Fruit fly (Drosophila melanogaster) whole organism, adult: ENCODE data around the gene Glut1.

Source experiments
- CG11617 ChIP-seq: fragments of 200-800 bp; sonication (Bioruptor generic); optimal IDR thresholded peaks from 2 replicates; lab custom pipeline; 2017; ENCODE audit warnings: mild to moderate bottlenecking, missing biosample characterization, missing genetic modification reagents, missing genetic modification characterization
- CG12768 ChIP-seq: fragments of 200-800 bp; sonication (Bioruptor generic); optimal IDR thresholded peaks from 2 replicates; lab custom pipeline; 2017; ENCODE audit warnings: missing biosample characterization, missing genetic modification characterization, mild to moderate bottlenecking, moderate library complexity, missing genetic modification reagents
- CG14711 ChIP-seq: fragments of 200-800 bp; sonication (Bioruptor generic); optimal IDR thresholded peaks from 2 replicates; lab custom pipeline; 2018; ENCODE audit warnings: missing biosample characterization, mild to moderate bottlenecking, missing genetic modification characterization, moderate library complexity
- CG1620 ChIP-seq: fragments of 200-800 bp; sonication (Bioruptor generic); optimal IDR thresholded peaks from 2 replicates; lab custom pipeline; 2016; ENCODE audit warnings: missing biosample characterization, missing genetic modification characterization
- CG33017 ChIP-seq: fragments of 200-800 bp; sonication (Bioruptor generic); optimal IDR thresholded peaks from 2 replicates; lab custom pipeline; 2018; ENCODE audit warnings: missing biosample characterization, mild to moderate bottlenecking, missing genetic modification characterization, moderate library complexity
- CG5204 ChIP-seq: fragments of 200-800 bp; sonication (Bioruptor generic); optimal IDR thresholded peaks from 2 replicates; lab custom pipeline; 2016; ENCODE audit warnings: missing biosample characterization, missing genetic modification characterization
- CG7045 ChIP-seq: fragments of 200-800 bp; sonication (Bioruptor generic); optimal IDR thresholded peaks from 2 replicates; lab custom pipeline; 2017; ENCODE audit warnings: missing biosample characterization, mild to moderate bottlenecking, missing genetic modification characterization
- CG7101 ChIP-seq: fragments of 200-800 bp; sonication (Bioruptor generic); optimal IDR thresholded peaks from 2 replicates; lab custom pipeline; 2018; ENCODE audit warnings: missing biosample characterization, mild to moderate bottlenecking, missing genetic modification characterization, moderate library complexity
- Clk ChIP-seq: fragments of 200-800 bp; sonication (Bioruptor generic); optimal IDR thresholded peaks from 2 replicates; lab custom pipeline; 2017; ENCODE audit warnings: missing biosample characterization, missing genetic modification characterization
- Crg-1 ChIP-seq: fragments of 200-800 bp; sonication (Bioruptor generic); optimal IDR thresholded peaks from 2 replicates; lab custom pipeline; 2016; ENCODE audit warnings: missing biosample characterization, missing genetic modification characterization
- Hr96 ChIP-seq: fragments of 200-800 bp; sonication (Bioruptor generic); optimal IDR thresholded peaks from 2 replicates; lab custom pipeline; 2016; ENCODE audit warnings: missing biosample characterization, missing genetic modification characterization
- Mnt ChIP-seq: fragments of 200-800 bp; sonication (Bioruptor generic); optimal IDR thresholded peaks from 2 replicates; lab custom pipeline; 2016; ENCODE audit warnings: missing biosample characterization, mild to moderate bottlenecking, missing genetic modification characterization
- bab1 ChIP-seq: fragments of 200-800 bp; sonication (Bioruptor generic); optimal IDR thresholded peaks from 3 replicates; lab custom pipeline; 2019; ENCODE audit warnings: missing biosample characterization, mild to moderate bottlenecking, missing genetic modification characterization, moderate library complexity
- cic ChIP-seq: fragments of 200-800 bp; sonication (Bioruptor generic); optimal IDR thresholded peaks from 2 replicates; lab custom pipeline; 2017; ENCODE audit warnings: missing biosample characterization, mild to moderate bottlenecking, missing genetic modification characterization, moderate library complexity
- cnc ChIP-seq, 2 experiments: fragments of >200 bp; optimal IDR thresholded peaks; 2 replicates each; lab custom pipeline; 2017
- kay ChIP-seq: fragments of 200-800 bp; sonication (Bioruptor generic); peaks from one replicate; lab custom pipeline; 2016; ENCODE audit warnings: missing biosample characterization, missing genetic modification characterization, borderline replicate concordance
- ovo ChIP-seq: fragments of 200-800 bp; sonication (Bioruptor generic); optimal IDR thresholded peaks from 2 replicates; lab custom pipeline; 2016; ENCODE audit warnings: missing biosample characterization, missing genetic modification characterization
- pad ChIP-seq: fragments of 200-800 bp; sonication (Bioruptor generic); optimal IDR thresholded peaks from 3 replicates; lab custom pipeline; 2017; ENCODE audit warnings: missing biosample characterization, missing genetic modification characterization, mild to moderate bottlenecking, moderate library complexity, missing genetic modification reagents
- tj ChIP-seq: fragments of 200-800 bp; sonication (Bioruptor generic); optimal IDR thresholded peaks from 3 replicates; lab custom pipeline; 2017; ENCODE audit warnings: missing biosample characterization, mild to moderate bottlenecking, missing genetic modification characterization, moderate library complexity
- toe ChIP-seq: fragments of 200-800 bp; sonication (Bioruptor generic); optimal IDR thresholded peaks from 2 replicates; lab custom pipeline; 2016; ENCODE audit warnings: missing biosample characterization, missing genetic modification characterization

Gene Glut1

dm6 chr3L:875416-876011 lies 38.4 kb upstream of the Glut1 start:
- TF ChIP-seq CG33017 (tag; lab: Kevin White, UChicago) = no peak
- TF ChIP-seq pad (GFP tag; lab: Kevin White, UChicago) = no peak
- TF ChIP-seq toe (GFP tag; lab: Kevin White, UChicago) = no peak
- no peak for TF ChIP-seq cic (GFP tag; lab: Kevin White, UChicago)
- TF ChIP-seq CG12768 = no peak
- TF ChIP-seq CG7045 (GFP tag; lab: Kevin White, UChicago) = no peak
- TF ChIP-seq cnc (optimal IDR thresholded peaks at IDR 0.05; lab: Kevin White, UChicago) = no peak
- TF ChIP-seq tj (GFP tag; lab: Kevin White, UChicago) = peak; percentile 92
- no peak for TF ChIP-seq Crg-1
- peak; percentile 47 for TF ChIP-seq kay
- TF ChIP-seq Clk (GFP tag; lab: Kevin White, UChicago) = no peak
- no peak for TF ChIP-seq Hr96
- TF ChIP-seq CG1620 (GFP tag; lab: Kevin White, UChicago) = no peak
- no peak for TF ChIP-seq CG5204 (GFP tag; lab: Kevin White, UChicago)
- no peak for TF ChIP-seq Mnt
- no peak for TF ChIP-seq CG7101 (tag; lab: Kevin White, UChicago)
- no peak for TF ChIP-seq CG11617 (GFP tag; lab: Kevin White, UChicago)
- TF ChIP-seq CG14711 (tag; lab: Kevin White, UChicago) = peak; percentile 59
- TF ChIP-seq bab1 (GFP tag; lab: Kevin White, UChicago) = peak; percentile 25
- TF ChIP-seq ovo (GFP tag; lab: Kevin White, UChicago) = no peak

DNA sequence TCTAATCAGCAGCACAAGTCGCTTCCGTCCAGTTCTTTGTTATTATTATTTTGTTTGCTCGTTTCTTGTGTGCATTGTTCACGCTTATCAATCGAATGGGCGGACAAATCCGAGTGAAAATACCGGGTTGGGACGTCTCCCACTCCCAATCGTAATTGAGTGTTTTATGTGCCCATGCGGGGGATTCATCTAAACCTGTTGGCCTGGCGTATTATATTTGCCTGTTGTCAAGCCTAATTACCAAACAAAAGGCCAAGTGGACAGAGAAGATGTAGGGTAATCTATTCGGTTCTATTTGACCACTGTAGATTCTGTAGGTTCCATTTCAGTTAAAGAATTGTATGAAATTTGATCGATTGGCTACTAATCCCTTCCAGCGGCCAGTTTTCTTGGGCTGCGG lies 37.8 kb upstream of the Glut1 start:
- TF ChIP-seq Mnt (no peak), toe (GFP tag; lab: Kevin White, UChicago) (no peak), kay (no peak), Hr96 (no peak), CG12768 (no peak), Clk (GFP tag; lab: Kevin White, UChicago) (no peak), CG7045 (GFP tag; lab: Kevin White, UChicago) (no peak), CG7101 (tag; lab: Kevin White, UChicago) (no peak), CG5204 (GFP tag; lab: Kevin White, UChicago) (no peak), pad (GFP tag; lab: Kevin White, UChicago) (no peak), cic (GFP tag; lab: Kevin White, UChicago) (no peak), ovo (GFP tag; lab: Kevin White, UChicago) (no peak), Crg-1 (no peak), bab1 (GFP tag; lab: Kevin White, UChicago) (no peak)

DNA sequence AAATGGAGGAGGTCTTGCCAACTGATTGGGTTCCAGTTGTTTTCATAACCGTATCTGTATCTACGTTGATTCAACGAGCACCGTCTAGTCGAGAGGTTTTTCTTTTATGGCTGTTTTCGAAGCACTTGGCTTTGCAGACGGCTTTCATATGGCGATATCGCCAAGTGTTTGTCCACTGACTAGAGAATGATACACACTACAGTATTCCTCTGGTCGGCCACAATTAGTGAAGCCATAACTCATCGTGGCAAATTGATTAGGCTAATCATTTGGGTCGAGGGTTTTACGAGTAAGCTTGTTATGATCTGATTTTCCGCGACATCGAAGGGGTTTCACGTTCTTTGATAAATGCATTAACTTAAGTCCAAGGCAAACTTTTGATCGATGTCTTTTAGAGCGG lies 37.2 kb upstream of the Glut1 start:
- no peak for TF ChIP-seq bab1 (GFP tag; lab: Kevin White, UChicago)
- TF ChIP-seq CG33017 (tag; lab: Kevin White, UChicago) = no peak
- no peak for TF ChIP-seq ovo (GFP tag; lab: Kevin White, UChicago)
- TF ChIP-seq CG7045 (GFP tag; lab: Kevin White, UChicago) = no peak
- no peak for TF ChIP-seq cnc (optimal IDR thresholded peaks at IDR 0.05; lab: Kevin White, UChicago)
- peak; percentile 27 for TF ChIP-seq kay
- TF ChIP-seq Hr96 = no peak
- no peak for TF ChIP-seq Crg-1
- TF ChIP-seq tj (GFP tag; lab: Kevin White, UChicago) = no peak
- TF ChIP-seq cic (GFP tag; lab: Kevin White, UChicago) = peak; percentile 87
- peak; percentile 48 for TF ChIP-seq CG12768

- TF ChIP-seq CG33017 (tag; lab: Kevin White, UChicago) (no peak), bab1 (GFP tag; lab: Kevin White, UChicago) (peak; percentile 44), CG5204 (GFP tag; lab: Kevin White, UChicago) (no peak), Hr96 (peak; percentile 10), CG1620 (GFP tag; lab: Kevin White, UChicago) (peak; percentile 16), Mnt (peak; percentile 21), cic (GFP tag; lab: Kevin White, UChicago) (no peak), CG11617 (GFP tag; lab: Kevin White, UChicago) (no peak)
These were observed 33.0 kb upstream of the Glut1 start for dm6 chr3L:880851-881250.

- TF ChIP-seq CG5204 (GFP tag; lab: Kevin White, UChicago) = no peak
- TF ChIP-seq kay = no peak
- peak; percentile 59 for TF ChIP-seq CG12768
- peak; percentile 17 for TF ChIP-seq toe (GFP tag; lab: Kevin White, UChicago)
- TF ChIP-seq Hr96 = no peak
- TF ChIP-seq bab1 (GFP tag; lab: Kevin White, UChicago) = peak; percentile 35
- TF ChIP-seq Clk (GFP tag; lab: Kevin White, UChicago) = peak; percentile 56
- TF ChIP-seq CG1620 (GFP tag; lab: Kevin White, UChicago) = peak; percentile 32
- TF ChIP-seq Crg-1 = peak; percentile 16
- peak; percentile 10 for TF ChIP-seq pad (GFP tag; lab: Kevin White, UChicago)
- TF ChIP-seq ovo (GFP tag; lab: Kevin White, UChicago) = peak; percentile 36
- peak; percentile 46 for TF ChIP-seq cic (GFP tag; lab: Kevin White, UChicago)
- peak; percentile 92 for TF ChIP-seq tj (GFP tag; lab: Kevin White, UChicago)
- TF ChIP-seq CG7045 (GFP tag; lab: Kevin White, UChicago) = peak; percentile 28
- TF ChIP-seq Mnt = peak; percentile 57
- TF ChIP-seq CG33017 (tag; lab: Kevin White, UChicago) = peak; percentile 40
- TF ChIP-seq CG11617 (GFP tag; lab: Kevin White, UChicago) = peak; percentile 13
- no peak for TF ChIP-seq cnc (optimal IDR thresholded peaks at IDR 0.05; lab: Kevin White, UChicago)
- peak; percentile 35 for TF ChIP-seq CG7101 (tag; lab: Kevin White, UChicago)
- TF ChIP-seq CG14711 (tag; lab: Kevin White, UChicago) = no peak
These were observed 32.2 kb upstream of the Glut1 start, which contains the start of gene CG13907 for dm6 chr3L:881496-882235. Gene CG13907 (minus strand): TSS chr3L:882013.
